Fruit fly (Drosophila melanogaster) whole organism, embryonic: ENCODE measurements around the gene Rchy1.

Experiments
- Adf1 ChIP-seq: fragments of 200-800 bp; sonication (Bioruptor generic); IDR thresholded peaks from 2 replicates; pipeline ENCODE4 v1.3.6; 2022; ENCODE audit warnings: missing biosample characterization, missing genetic modification characterization
- Awh ChIP-seq: fragments of 200-800 bp; sonication (Bioruptor generic); IDR thresholded peaks from 2 replicates; pipeline ENCODE4, ENCODE4 v1.3.6; 2022; ENCODE audit warnings: missing biosample characterization, missing genetic modification characterization
- B-H2 ChIP-seq: fragments of 200-800 bp; sonication (Bioruptor generic); optimal IDR thresholded peaks from 2 replicates; lab custom pipeline; 2018; ENCODE audit warnings: missing biosample characterization, mild to moderate bottlenecking, missing genetic modification characterization
- Bdp1 ChIP-seq: fragments of 200-800 bp; sonication (Bioruptor generic); optimal IDR thresholded peaks from 3 replicates; lab custom pipeline; 2016; ENCODE audit warnings: missing biosample characterization, missing genetic modification characterization
- CG10654 ChIP-seq: fragments of 200-800 bp; sonication (Bioruptor generic); optimal IDR thresholded peaks from 2 replicates; lab custom pipeline; 2016; ENCODE audit warnings: missing biosample characterization, missing genetic modification characterization
- CG12155 ChIP-seq: fragments of 200-800 bp; sonication (Bioruptor generic); optimal IDR thresholded peaks from 3 replicates; lab custom pipeline; 2016; ENCODE audit warnings: missing biosample characterization, missing genetic modification characterization
- CG12299 ChIP-seq: fragments of 200-800 bp; sonication (Bioruptor generic); optimal IDR thresholded peaks from 2 replicates; lab custom pipeline; 2018; ENCODE audit warnings: missing biosample characterization, mild to moderate bottlenecking, missing genetic modification characterization
- CG15479 ChIP-seq: fragments of 200-800 bp; sonication (Bioruptor generic); optimal IDR thresholded peaks from 3 replicates; lab custom pipeline; 2019; ENCODE audit warnings: missing biosample characterization, mild to moderate bottlenecking, missing genetic modification characterization, moderate library complexity
- CG1603 ChIP-seq: fragments of 200-800 bp; sonication (Bioruptor generic); optimal IDR thresholded peaks from 2 replicates; lab custom pipeline; 2019; ENCODE audit warnings: missing biosample characterization, mild to moderate bottlenecking, missing genetic modification characterization, moderate library complexity
- CG30403 ChIP-seq: fragments of 200-800 bp; sonication (Bioruptor generic); optimal IDR thresholded peaks from 3 replicates; lab custom pipeline; 2016; ENCODE audit warnings: missing biosample characterization, missing genetic modification characterization
- CG3838 ChIP-seq: fragments of 200-800 bp; sonication (Bioruptor generic); optimal IDR thresholded peaks from 3 replicates; lab custom pipeline; 2016; ENCODE audit warnings: missing biosample characterization, missing genetic modification characterization
- CG3995 ChIP-seq: fragments of 200-800 bp; sonication (Bioruptor generic); optimal IDR thresholded peaks from 3 replicates; lab custom pipeline; 2016; ENCODE audit warnings: missing biosample characterization, missing genetic modification characterization
- CG4360 ChIP-seq: fragments of 200-800 bp; sonication (Bioruptor generic); IDR thresholded peaks from 2 replicates; pipeline ENCODE4 v1.3.6; 2022; ENCODE audit warnings: missing biosample characterization, missing genetic modification characterization
- CG43689 ChIP-seq: fragments of 200-800 bp; sonication (Bioruptor generic); IDR thresholded peaks from 2 replicates; pipeline ENCODE4 v1.3.6; 2022; ENCODE audit warnings: missing biosample characterization, missing genetic modification characterization
- CG5245 ChIP-seq: fragments of 200-800 bp; sonication (Bioruptor generic); optimal IDR thresholded peaks from 3 replicates; lab custom pipeline; 2016; ENCODE audit warnings: missing biosample characterization, missing genetic modification characterization
- CG6654 ChIP-seq: fragments of 200-800 bp; sonication (Bioruptor generic); optimal IDR thresholded peaks from 2 replicates; lab custom pipeline; 2017; ENCODE audit warnings: missing biosample characterization, mild to moderate bottlenecking, missing genetic modification characterization
- CG6854 ChIP-seq: fragments of 200-800 bp; sonication (Bioruptor generic); optimal IDR thresholded peaks from 3 replicates; lab custom pipeline; 2017; ENCODE audit warnings: missing biosample characterization, mild to moderate bottlenecking, missing genetic modification characterization
- CG7987 ChIP-seq: fragments of 200-800 bp; sonication (Bioruptor generic); optimal IDR thresholded peaks from 2 replicates; lab custom pipeline; 2018; ENCODE audit warnings: missing biosample characterization, mild to moderate bottlenecking, missing genetic modification characterization, moderate library complexity
- CG9609 ChIP-seq: fragments of 200-800 bp; sonication (Bioruptor generic); optimal IDR thresholded peaks from 3 replicates; lab custom pipeline; 2016; ENCODE audit warnings: missing biosample characterization, missing genetic modification characterization
- CG9876 ChIP-seq: fragments of 200-800 bp; sonication (Bioruptor generic); optimal IDR thresholded peaks from 2 replicates; lab custom pipeline; 2016; ENCODE audit warnings: missing biosample characterization, missing genetic modification characterization
- Dad ChIP-seq: fragments of 200-800 bp; sonication (Bioruptor generic); optimal IDR thresholded peaks from 3 replicates; lab custom pipeline; 2016; ENCODE audit warnings: missing biosample characterization, missing genetic modification characterization
- Dek ChIP-seq: fragments of 200-800 bp; sonication (Bioruptor generic); optimal IDR thresholded peaks from 3 replicates; lab custom pipeline; 2019; ENCODE audit warnings: missing biosample characterization, mild to moderate bottlenecking, missing genetic modification characterization, moderate library complexity
- Dp ChIP-seq: fragments of 200-800 bp; sonication (Bioruptor generic); optimal IDR thresholded peaks from 2 replicates; lab custom pipeline; 2018; ENCODE audit warnings: missing biosample characterization, mild to moderate bottlenecking, missing genetic modification characterization, moderate library complexity
- HmgD ChIP-seq: fragments of 200-800 bp; sonication (Bioruptor generic); optimal IDR thresholded peaks from 3 replicates; lab custom pipeline; 2016; ENCODE audit warnings: missing biosample characterization, missing genetic modification characterization
- Hsf ChIP-seq: fragments of 200-800 bp; sonication (Bioruptor generic); optimal IDR thresholded peaks from 3 replicates; lab custom pipeline; 2016; ENCODE audit warnings: missing biosample characterization, missing genetic modification characterization
- NfI ChIP-seq: fragments of 200-800 bp; sonication (Bioruptor generic); optimal IDR thresholded peaks from 3 replicates; lab custom pipeline; 2018; ENCODE audit warnings: missing biosample characterization, mild to moderate bottlenecking, missing genetic modification characterization, moderate library complexity
- Ptx1 ChIP-seq: fragments of 200-800 bp; sonication (Bioruptor generic); IDR thresholded peaks from 2 replicates; pipeline ENCODE4 v1.3.6; 2022; ENCODE audit warnings: missing biosample characterization, missing genetic modification characterization
- Usf ChIP-seq: fragments of 200-800 bp; sonication (Bioruptor generic); optimal IDR thresholded peaks from 2 replicates; lab custom pipeline; 2017; ENCODE audit warnings: missing genotype, missing biosample characterization, missing genetic modification characterization
- az2 ChIP-seq: fragments of 200-800 bp; sonication (Bioruptor generic); optimal IDR thresholded peaks from 3 replicates; lab custom pipeline; 2016; ENCODE audit warnings: missing biosample characterization, missing genetic modification characterization
- cas ChIP-seq: fragments of 200-800 bp; sonication (Bioruptor generic); IDR thresholded peaks from 2 replicates; pipeline ENCODE4 v1.3.6; 2022; ENCODE audit warnings: missing biosample characterization, missing genetic modification characterization
- cato ChIP-seq: fragments of 200-800 bp; sonication (Bioruptor generic); optimal IDR thresholded peaks from 2 replicates; lab custom pipeline; 2016; ENCODE audit warnings: missing biosample characterization, missing genetic modification characterization, borderline replicate concordance
- crp ChIP-seq, 2 experiments: fragments of 200-800 bp; sonication (Bioruptor generic); optimal IDR thresholded peaks; 2 replicates in 1 of 2; 3 replicates in 1 of 2; lab custom pipeline; 2017; ENCODE audit warnings: missing biosample characterization in 2 of 2, missing genetic modification characterization in 2 of 2, mild to moderate bottlenecking in 1 of 2, moderate library complexity in 1 of 2
- disco-r ChIP-seq: fragments of 200-800 bp; sonication (Bioruptor generic); optimal IDR thresholded peaks from 2 replicates; lab custom pipeline; 2016; ENCODE audit warnings: missing biosample characterization, missing genetic modification characterization
- esg ChIP-seq: fragments of 200-800 bp; sonication (Bioruptor generic); conservative IDR thresholded peaks from 2 replicates; pipeline ENCODE4 v1.3.6; 2022; ENCODE audit warnings: missing biosample characterization, missing genetic modification characterization
- fd64A ChIP-seq: fragments of 200-800 bp; sonication (Bioruptor generic); optimal IDR thresholded peaks from 3 replicates; lab custom pipeline; 2018; ENCODE audit warnings: missing biosample characterization, mild to moderate bottlenecking, missing genetic modification characterization
- gce ChIP-seq: fragments of 200-800 bp; sonication (Bioruptor generic); IDR thresholded peaks from 3 replicates; pipeline ENCODE4 v1.3.6; 2022; ENCODE audit warnings: missing biosample characterization, missing genetic modification characterization
- grn ChIP-seq: fragments of 200-800 bp; sonication (Bioruptor generic); optimal IDR thresholded peaks from 3 replicates; lab custom pipeline; 2017; ENCODE audit warnings: missing biosample characterization, missing genetic modification characterization
- h ChIP-seq: fragments of >200 bp; optimal IDR thresholded peaks from 2 replicates; lab custom pipeline; 2017
- ken ChIP-seq: fragments of 200-800 bp; sonication (Bioruptor generic); IDR thresholded peaks from 3 replicates; pipeline ENCODE4 v1.3.6; 2022; ENCODE audit warnings: missing biosample characterization, missing genetic modification characterization
- klu ChIP-seq: fragments of 200-800 bp; sonication (Bioruptor generic); IDR thresholded peaks from 2 replicates; pipeline ENCODE4 v1.3.6; 2022; ENCODE audit warnings: missing biosample characterization, missing genetic modification characterization
- lmd ChIP-seq: fragments of 200-800 bp; sonication (Bioruptor generic); IDR thresholded peaks from 2 replicates; pipeline ENCODE4 v1.3.6; 2022; ENCODE audit warnings: missing biosample characterization, missing genetic modification characterization
- pan ChIP-seq, 4 experiments: fragments of >200 bp in 3 of 4; fragments of 200-800 bp in 1 of 4; sonication (Bioruptor generic) in 1 of 4; optimal IDR thresholded peaks in 3 of 4; IDR thresholded peaks in 1 of 4; 2 replicates each; pipeline versions ENCODE4 v1.3.6 to Lab custom; 2017 to 2022; ENCODE audit warnings: missing biosample characterization in 2 of 4, missing genetic modification characterization in 2 of 4, mixed read lengths in 1 of 4
- sens ChIP-seq: fragments of 200-800 bp; sonication (Bioruptor generic); peaks from one replicate; lab custom pipeline; 2016; ENCODE audit warnings: missing biosample characterization, missing genetic modification characterization
- slou ChIP-seq: fragments of 200-800 bp; sonication (Bioruptor generic); optimal IDR thresholded peaks from 3 replicates; lab custom pipeline; 2016; ENCODE audit warnings: missing biosample characterization, missing genetic modification characterization
- tna ChIP-seq: fragments of 200-800 bp; sonication (Bioruptor generic); IDR thresholded peaks from 2 replicates; pipeline ENCODE4 v1.3.6; 2022; ENCODE audit warnings: missing biosample characterization, missing genetic modification characterization; ENCODE audit not compliant: partially characterized antibody
- tx ChIP-seq: fragments of 200-800 bp; sonication (Bioruptor generic); optimal IDR thresholded peaks from 2 replicates; lab custom pipeline; 2016; ENCODE audit warnings: missing biosample characterization, missing genetic modification characterization
- usp ChIP-seq: fragments of >200 bp; optimal IDR thresholded peaks from 2 replicates; lab custom pipeline; 2017; ENCODE audit warnings: missing biosample characterization, missing genetic modification characterization
- wdn ChIP-seq: fragments of 200-800 bp; sonication (Bioruptor generic); IDR thresholded peaks from 2 replicates; pipeline ENCODE4 v1.3.6; 2022; ENCODE audit warnings: missing biosample characterization, missing genetic modification characterization
- zf30C ChIP-seq: fragments of 200-800 bp; sonication (Bioruptor generic); optimal IDR thresholded peaks from 3 replicates; lab custom pipeline; 2018; ENCODE audit warnings: missing biosample characterization, mild to moderate bottlenecking, missing genetic modification characterization

Rchy1 gene

DNA sequence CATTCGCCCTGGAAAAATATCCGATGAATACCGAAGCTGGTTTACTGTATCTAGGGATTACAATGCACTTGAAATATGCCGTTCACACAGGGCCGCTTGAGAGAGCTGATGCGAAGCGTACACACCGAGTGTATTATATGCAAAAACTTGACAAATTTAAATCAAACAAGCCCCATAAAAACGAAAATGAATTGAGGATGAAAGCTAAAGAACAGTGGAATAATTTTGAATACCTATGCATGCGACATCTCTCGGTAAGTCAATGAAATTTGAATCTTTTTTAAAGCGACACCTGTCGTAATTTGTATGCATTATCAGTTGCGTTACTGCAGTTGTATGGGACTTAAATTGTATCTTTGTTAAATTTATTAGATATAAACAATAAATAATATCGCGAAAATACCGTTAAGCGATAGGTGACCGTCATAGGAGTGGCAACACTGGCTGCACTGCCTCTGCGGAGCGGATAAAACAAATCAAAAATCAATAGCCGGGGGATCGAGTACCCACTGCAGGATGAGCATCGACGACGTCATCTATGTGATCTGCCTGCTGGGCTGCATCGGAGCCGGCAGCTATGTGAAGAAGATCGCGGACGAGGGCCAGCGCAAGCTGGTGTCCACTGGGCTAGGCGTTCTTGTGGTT lies 9.4 kb downstream of the Rchy1 start, which contains the start of gene frj (continued):
- TF ChIP-seq klu (GFP tag; lab: Robert Waterston, UW) (peak; percentile 48; the same call in 1 of the 2 replicates), CG9609 (GFP tag; lab: Kevin White, UChicago) (peak; percentile 85), grn (GFP tag; lab: Kevin White, UChicago) (no peak), CG30403 (GFP tag; lab: Kevin White, UChicago) (peak; percentile 78), CG4360 (GFP tag; lab: Robert Waterston, UW) (no peak), crp (GFP tag; optimal IDR thresholded peaks at IDR 0.05; lab: Kevin White, UChicago) (peak in 1 of 2 experiments; percentile 33), Usf (GFP tag; lab: Kevin White, UChicago) (peak; percentile 33), Ptx1 (peak; percentile 80), CG6654 (peak; percentile 9), CG10654 (GFP tag; lab: Kevin White, UChicago) (peak; percentile 58), sens (peak; percentile 91), CG3995 (GFP tag; lab: Kevin White, UChicago) (peak; percentile 59), h (lab: Kevin White, UChicago) (no peak), zf30C (GFP tag; lab: Kevin White, UChicago) (no peak), CG12155 (peak; percentile 45), usp (GFP tag; lab: Kevin White, UChicago) (no peak), fd64A (GFP tag; lab: Kevin White, UChicago) (no peak), tx (GFP tag; lab: Kevin White, UChicago) (peak; percentile 73), CG5245 (peak; percentile 42), Dek (tag; lab: Kevin White, UChicago) (peak; percentile 57), Dp (GFP tag; lab: Kevin White, UChicago) (peak; percentile 45), CG3838 (GFP tag; lab: Kevin White, UChicago) (peak; percentile 54), Awh (GFP tag; lab: Robert Waterston, UW) (no peak), Dad (GFP tag; lab: Kevin White, UChicago) (peak; percentile 37), gce (no peak), cas (peak; percentile 17; the same call in 1 of the 2 replicates), CG43689 (no peak), az2 (GFP tag; lab: Kevin White, UChicago) (peak; percentile 53), wdn (no peak; the same call in 1 of the 2 replicates), tna (no peak), esg (GFP tag; lab: Robert Waterston, UW) (peak; percentile 56), lmd (GFP tag; lab: Robert Waterston, UW) (peak; percentile 76), Bdp1 (GFP tag; lab: Kevin White, UChicago) (peak; percentile 60), Hsf (peak; percentile 79), pan (optimal IDR thresholded peaks at IDR 0.05; lab: Kevin White, UChicago) (no peak), pan (GFP tag; optimal IDR thresholded peaks at IDR 0.05 in 1 of 2, IDR thresholded peaks at IDR 0.05 in 1 of 2) (no peak)
- TF ChIP-seq, all 482 proteins: peak for 321

DNA sequence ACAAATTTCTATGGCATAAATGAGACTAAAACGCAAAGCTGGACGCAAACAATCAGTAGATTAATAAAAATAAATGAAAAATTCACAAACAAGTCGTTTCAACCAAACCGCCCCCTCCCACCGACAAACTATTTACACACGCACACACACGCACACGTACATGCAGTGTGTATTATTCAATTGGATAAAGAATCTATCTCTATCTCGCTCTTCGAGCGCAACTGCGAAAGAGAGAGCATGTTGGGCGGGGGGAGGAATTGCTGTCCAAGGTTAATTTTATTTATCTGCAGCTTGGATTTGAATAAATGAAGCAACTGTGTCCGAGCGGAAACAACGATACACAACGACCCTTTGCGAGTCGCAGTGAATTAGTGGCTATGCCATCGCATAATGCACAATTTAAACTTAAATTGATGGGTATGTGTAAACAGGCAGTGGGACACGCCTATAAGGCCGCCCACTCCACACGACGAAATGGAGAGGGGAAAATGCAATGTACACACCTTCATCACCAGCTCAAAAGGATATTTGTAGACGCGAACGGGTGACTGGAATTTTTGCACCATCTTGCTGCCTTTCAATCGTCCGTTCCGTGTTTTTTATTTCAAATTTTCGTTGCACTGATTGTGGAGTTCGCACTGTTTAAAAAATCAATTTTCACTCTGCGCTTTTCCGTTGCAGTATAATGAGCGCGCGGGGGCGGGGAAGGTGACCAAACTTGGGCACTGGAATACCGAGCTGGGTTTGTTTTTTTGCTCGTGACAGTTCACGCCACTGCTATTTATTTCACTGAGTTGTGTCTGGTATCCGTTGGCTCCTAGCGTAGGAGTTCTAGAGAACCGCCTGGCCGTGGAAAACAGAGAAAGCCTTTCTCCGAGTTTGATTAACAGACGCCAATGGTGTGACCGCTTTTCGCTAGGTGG lies 10.2 kb downstream of the Rchy1 start, which contains the start of gene retm:
Gene retm, minus strand, starts transcription at position 898 of the 923 bp plus-strand sequence.
- TF ChIP-seq tna (no peak), CG9876 (GFP tag; lab: Kevin White, UChicago) (no peak), Adf1 (GFP tag; lab: Robert Waterston, UW) (no peak; the same call in 1 of the 2 replicates), ken (GFP tag; lab: Robert Waterston, UW) (0 out of 3 replicates have a peak, but pooled peaks have one; percentile 4), slou (GFP tag; lab: Kevin White, UChicago) (no peak), NfI (GFP tag; lab: Kevin White, UChicago) (peak; percentile 9), CG12299 (tag; lab: Kevin White, UChicago) (peak; percentile 42), HmgD (GFP tag; lab: Kevin White, UChicago) (no peak), B-H2 (no peak), cato (no peak), disco-r (GFP tag; lab: Kevin White, UChicago) (no peak), CG7987 (peak; percentile 30), CG15479 (GFP tag; lab: Kevin White, UChicago) (peak; percentile 91), CG1603 (tag; lab: Kevin White, UChicago) (peak; percentile 10), CG6854 (no peak)
